Fruit fly (Drosophila melanogaster) whole organism, embryonic: ENCODE measurements around the gene CG43338.
A peak's percentile ranks its signal among the peaks of the same experiment; 100 is the strongest.

Experiments used
- Atf-2 ChIP-seq: fragments of 200-800 bp; sonication (Bioruptor generic); optimal IDR thresholded peaks from 2 replicates; lab custom pipeline; 2016; ENCODE audit warnings: missing biosample characterization, missing genetic modification characterization
- CG10543 ChIP-seq: fragments of 200-800 bp; sonication (Bioruptor generic); optimal IDR thresholded peaks from 3 replicates; lab custom pipeline; 2017; ENCODE audit warnings: missing biosample characterization, mild to moderate bottlenecking, missing genetic modification characterization, moderate library complexity
- CG11093 ChIP-seq: fragments of 200-800 bp; sonication (Bioruptor generic); IDR thresholded peaks from 3 replicates; pipeline ENCODE4 v1.3.6; 2022; ENCODE audit warnings: missing biosample characterization, missing genetic modification characterization
- CG11696 ChIP-seq: fragments of 200-800 bp; sonication (Bioruptor generic); IDR thresholded peaks from 2 replicates; pipeline ENCODE4 v1.3.6; 2022; ENCODE audit warnings: missing biosample characterization, missing genetic modification characterization
- CG12942 ChIP-seq: fragments of 200-800 bp; sonication (Bioruptor generic); optimal IDR thresholded peaks from 3 replicates; lab custom pipeline; 2016; ENCODE audit warnings: missing biosample characterization, missing genetic modification characterization
- CG13775 ChIP-seq: fragments of 200-800 bp; sonication (Bioruptor generic); optimal IDR thresholded peaks from 3 replicates; lab custom pipeline; 2017; ENCODE audit warnings: missing biosample characterization, mild to moderate bottlenecking, missing genetic modification characterization
- CG17612 ChIP-seq: fragments of 200-800 bp; sonication (Bioruptor generic); IDR thresholded peaks from 2 replicates; pipeline ENCODE4 v1.3.6; 2022; ENCODE audit warnings: missing biosample characterization, missing genetic modification characterization
- CG17829 ChIP-seq: fragments of 200-800 bp; optimal IDR thresholded peaks from 2 replicates; lab custom pipeline; 2019; ENCODE audit warnings: missing biosample characterization, mild to moderate bottlenecking, missing genetic modification characterization, moderate library complexity
- CG18619 ChIP-seq: fragments of 200-800 bp; sonication (Bioruptor generic); optimal IDR thresholded peaks from 3 replicates; lab custom pipeline; 2017; ENCODE audit warnings: missing biosample characterization, mild to moderate bottlenecking, missing genetic modification characterization
- CG2199 ChIP-seq: fragments of 200-800 bp; sonication (Bioruptor generic); IDR thresholded peaks from 3 replicates; pipeline ENCODE4 v1.3.6; 2022; ENCODE audit warnings: missing biosample characterization, missing genetic modification characterization
- CG31388 ChIP-seq: fragments of 200-800 bp; sonication (Bioruptor generic); optimal IDR thresholded peaks from 2 replicates; lab custom pipeline; 2016; ENCODE audit warnings: missing biosample characterization, missing genetic modification characterization
- CG3281 ChIP-seq: fragments of 200-800 bp; sonication (Bioruptor generic); optimal IDR thresholded peaks from 3 replicates; lab custom pipeline; 2017; ENCODE audit warnings: missing biosample characterization, mild to moderate bottlenecking, missing genetic modification characterization
- CG42726 ChIP-seq: fragments of 200-800 bp; sonication (Bioruptor generic); IDR thresholded peaks from 2 replicates; pipeline ENCODE4 v1.3.6; 2022; ENCODE audit warnings: missing biosample characterization, missing genetic modification characterization; ENCODE audit not compliant: partially characterized antibody
- CG4730 ChIP-seq: fragments of 200-800 bp; sonication (Bioruptor generic); IDR thresholded peaks from 2 replicates; pipeline ENCODE4 v1.3.6; 2022; ENCODE audit warnings: missing biosample characterization, missing genetic modification characterization
- CG4854 ChIP-seq: fragments of 200-800 bp; sonication (Bioruptor generic); optimal IDR thresholded peaks from 2 replicates; lab custom pipeline; 2016; ENCODE audit warnings: missing biosample characterization, missing genetic modification characterization, inconsistent platforms
- CG6254 ChIP-seq: fragments of 200-800 bp; sonication (Bioruptor generic); optimal IDR thresholded peaks from 3 replicates; lab custom pipeline; 2017; ENCODE audit warnings: mild to moderate bottlenecking, missing biosample characterization, missing genetic modification reagents, missing genetic modification characterization
- CG6683 ChIP-seq: fragments of 200-800 bp; sonication (Bioruptor generic); optimal IDR thresholded peaks from 2 replicates; lab custom pipeline; 2017; ENCODE audit warnings: missing biosample characterization, mild to moderate bottlenecking, missing genetic modification characterization, missing genetic modification reagents
- CG6765 ChIP-seq: fragments of 200-800 bp; sonication (Bioruptor generic); optimal IDR thresholded peaks from 3 replicates; lab custom pipeline; 2017; ENCODE audit warnings: missing biosample characterization, mild to moderate bottlenecking, missing genetic modification characterization
- CG7786 ChIP-seq: fragments of 200-800 bp; sonication (Bioruptor generic); optimal IDR thresholded peaks from 2 replicates; lab custom pipeline; 2016; ENCODE audit warnings: missing biosample characterization, missing genetic modification characterization
- CG8281 ChIP-seq: fragments of 200-800 bp; sonication (Bioruptor generic); optimal IDR thresholded peaks from 2 replicates; lab custom pipeline; 2018; ENCODE audit warnings: missing biosample characterization, mild to moderate bottlenecking, missing genetic modification characterization, moderate library complexity
- CG9437 ChIP-seq: fragments of 200-800 bp; sonication (Bioruptor generic); optimal IDR thresholded peaks from 2 replicates; lab custom pipeline; 2018; ENCODE audit warnings: missing biosample characterization, mild to moderate bottlenecking, missing genetic modification characterization
- Camta ChIP-seq: fragments of 200-800 bp; sonication (Bioruptor generic); optimal IDR thresholded peaks from 2 replicates; lab custom pipeline; 2016; ENCODE audit warnings: missing biosample characterization, missing genetic modification characterization
- CoRest ChIP-seq: fragments of 200-800 bp; sonication (Bioruptor generic); optimal IDR thresholded peaks from 3 replicates; lab custom pipeline; 2018; ENCODE audit warnings: missing biosample characterization, mild to moderate bottlenecking, missing genetic modification characterization, moderate library complexity
- Dip3 ChIP-seq: fragments of 200-800 bp; sonication (Bioruptor generic); optimal IDR thresholded peaks from 3 replicates; lab custom pipeline; 2016; ENCODE audit warnings: missing biosample characterization, missing genetic modification characterization
- E2f1 ChIP-seq: fragments of 200-800 bp; sonication (Bioruptor generic); IDR thresholded peaks from 2 replicates; pipeline ENCODE4 v1.3.6; 2022; ENCODE audit warnings: missing biosample characterization, missing genetic modification characterization
- Ets97D ChIP-seq: fragments of 200-800 bp; sonication (Bioruptor generic); optimal IDR thresholded peaks from 3 replicates; lab custom pipeline; 2016; ENCODE audit warnings: missing biosample characterization, missing genetic modification characterization
- Gsc ChIP-seq: fragments of 200-800 bp; sonication (Bioruptor generic); IDR thresholded peaks from 2 replicates; pipeline ENCODE4 v1.3.6; 2022; ENCODE audit warnings: missing biosample characterization, missing genetic modification characterization
- Hr3 ChIP-seq: fragments of 200-800 bp; sonication (Bioruptor generic); optimal IDR thresholded peaks from 3 replicates; lab custom pipeline; 2016; ENCODE audit warnings: missing biosample characterization, missing genetic modification characterization
- Hr39 ChIP-seq: fragments of >200 bp; optimal IDR thresholded peaks from 2 replicates; lab custom pipeline; 2017
- MESR4 ChIP-seq: fragments of 200-800 bp; sonication (Bioruptor generic); optimal IDR thresholded peaks from 2 replicates; lab custom pipeline; 2018; ENCODE audit warnings: missing biosample characterization, mild to moderate bottlenecking, missing genetic modification characterization, moderate library complexity
- Myb ChIP-seq: fragments of 200-800 bp; sonication (Bioruptor generic); optimal IDR thresholded peaks from 2 replicates; lab custom pipeline; 2016; ENCODE audit warnings: missing biosample characterization, missing genetic modification characterization
- NK7.1 ChIP-seq: fragments of 200-800 bp; sonication (Bioruptor generic); optimal IDR thresholded peaks from 3 replicates; lab custom pipeline; 2016; ENCODE audit warnings: missing biosample characterization, missing genetic modification characterization
- Neu2 ChIP-seq: fragments of 200-800 bp; sonication (Bioruptor generic); optimal IDR thresholded peaks from 3 replicates; lab custom pipeline; 2016; ENCODE audit warnings: missing biosample characterization, missing genetic modification characterization, borderline replicate concordance
- Pdp1 ChIP-seq, 2 experiments: fragments of 200-800 bp; sonication (Bioruptor generic); optimal IDR thresholded peaks; 3 replicates each; lab custom pipeline; 2016; ENCODE audit warnings: missing biosample characterization in 2 of 2, missing genetic modification characterization in 2 of 2, mild to moderate bottlenecking in 1 of 2, moderate library complexity in 1 of 2
- Sry-δ ChIP-seq: fragments of 200-800 bp; sonication (Bioruptor generic); optimal IDR thresholded peaks from 2 replicates; lab custom pipeline; 2016; ENCODE audit warnings: missing biosample characterization, missing genetic modification characterization
- Xrp1 ChIP-seq: fragments of 200-800 bp; sonication (Bioruptor generic); IDR thresholded peaks from 2 replicates; pipeline ENCODE4 v1.3.6; 2022; ENCODE audit warnings: missing biosample characterization, missing genetic modification characterization
- amos ChIP-seq: fragments of 200-800 bp; sonication (Bioruptor generic); IDR thresholded peaks from 2 replicates; pipeline ENCODE4 v1.3.6; 2022; ENCODE audit warnings: missing biosample characterization, missing genetic modification characterization; ENCODE audit not compliant: partially characterized antibody
- ase ChIP-seq: fragments of 200-800 bp; sonication (Bioruptor generic); IDR thresholded peaks from 3 replicates; pipeline ENCODE4 v1.3.6; 2022; ENCODE audit warnings: missing biosample characterization, missing genetic modification characterization
- ato ChIP-seq: fragments of 200-800 bp; sonication (Bioruptor generic); IDR thresholded peaks from 2 replicates; pipeline ENCODE4 v1.3.6; 2022; ENCODE audit warnings: missing biosample characterization, missing genetic modification characterization; ENCODE audit not compliant: partially characterized antibody
- hkb ChIP-seq, 2 experiments: fragments of 200-800 bp in 1 of 2; fragments of >200 bp in 1 of 2; sonication (Bioruptor generic) in 1 of 2; IDR thresholded peaks in 1 of 2; optimal IDR thresholded peaks in 1 of 2; 2 replicates each; pipeline versions ENCODE4 v1.3.6 to Lab custom; 2017 to 2022; ENCODE audit warnings: missing biosample characterization in 1 of 2, missing genetic modification characterization in 1 of 2
- insv ChIP-seq, 2 experiments: fragments of 200-800 bp; sonication (Bioruptor generic); optimal IDR thresholded peaks; 3 replicates each; lab custom pipeline; 2016 to 2018; ENCODE audit warnings: missing biosample characterization in 2 of 2, missing genetic modification characterization in 2 of 2
- lilli ChIP-seq: fragments of 200-800 bp; sonication (Bioruptor generic); optimal IDR thresholded peaks from 3 replicates; lab custom pipeline; 2016; ENCODE audit warnings: missing biosample characterization, missing genetic modification characterization
- lov ChIP-seq, 2 experiments: fragments of 200-800 bp in 1 of 2; fragments of >200 bp in 1 of 2; sonication (Bioruptor generic) in 1 of 2; IDR thresholded peaks in 1 of 2; optimal IDR thresholded peaks in 1 of 2; 2 replicates in 1 of 2; 3 replicates in 1 of 2; pipeline versions ENCODE4 v1.3.6 to Lab custom; 2017 to 2022; ENCODE audit warnings: missing biosample characterization in 1 of 2, missing genetic modification characterization in 1 of 2
- nom ChIP-seq: fragments of 200-800 bp; sonication (Bioruptor generic); optimal IDR thresholded peaks from 2 replicates; lab custom pipeline; 2017; ENCODE audit warnings: missing biosample characterization, missing genetic modification characterization, mild to moderate bottlenecking, moderate library complexity, missing genetic modification reagents
- psq ChIP-seq: fragments of 200-800 bp; sonication (Bioruptor generic); optimal IDR thresholded peaks from 2 replicates; lab custom pipeline; 2017; ENCODE audit warnings: missing biosample characterization, missing genetic modification characterization
- pzg ChIP-seq: fragments of 200-800 bp; sonication (Bioruptor generic); optimal IDR thresholded peaks from 3 replicates; lab custom pipeline; 2018; ENCODE audit warnings: missing biosample characterization, mild to moderate bottlenecking, missing genetic modification characterization, moderate library complexity
- salm ChIP-seq: fragments of 200-800 bp; sonication (Bioruptor generic); optimal IDR thresholded peaks from 2 replicates; lab custom pipeline; 2018; ENCODE audit warnings: missing biosample characterization, mild to moderate bottlenecking, missing genetic modification characterization
- sr ChIP-seq: fragments of 200-800 bp; sonication (Bioruptor generic); IDR thresholded peaks from 3 replicates; pipeline ENCODE4 v1.3.6; 2022; ENCODE audit warnings: missing biosample characterization, missing genetic modification characterization
- trh ChIP-seq: fragments of 200-800 bp; sonication (Bioruptor generic); optimal IDR thresholded peaks from 2 replicates; lab custom pipeline; 2016; ENCODE audit warnings: missing biosample characterization, missing genetic modification characterization
- unpg ChIP-seq: fragments of 200-800 bp; sonication (Bioruptor generic); optimal IDR thresholded peaks from 3 replicates; lab custom pipeline; 2018; ENCODE audit warnings: missing biosample characterization, mild to moderate bottlenecking, missing genetic modification characterization, moderate library complexity
- vvl ChIP-seq: fragments of 200-800 bp; sonication (Bioruptor generic); IDR thresholded peaks from 2 replicates; pipeline ENCODE4 v1.3.6; 2022; ENCODE audit warnings: missing biosample characterization, missing genetic modification characterization

Gene CG43338

DNA sequence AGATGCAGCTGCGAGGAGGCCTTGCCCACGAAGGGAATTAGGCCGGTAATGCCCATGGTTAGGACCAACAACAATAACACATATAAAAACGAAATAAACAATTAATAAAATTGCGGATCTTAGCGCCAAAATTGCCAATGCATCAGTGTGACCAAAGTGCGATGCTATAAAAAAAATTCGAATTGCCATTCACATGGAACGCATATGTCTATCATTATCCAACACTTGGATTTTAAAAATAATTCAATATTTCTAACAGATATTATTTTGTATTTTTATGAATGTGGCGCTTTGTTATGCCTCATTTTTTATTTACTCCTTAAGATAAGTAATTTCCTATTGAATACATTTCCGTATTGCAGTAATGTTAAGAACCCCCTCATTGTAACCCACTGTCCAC lies 10.9 kb upstream of the CG43338 start, which contains the start of gene tos (continued):
- TF ChIP-seq CG10543 (GFP tag; lab: Kevin White, UChicago) (no peak), CG13775 (GFP tag; lab: Kevin White, UChicago) (no peak), Atf-2 (GFP tag; lab: Kevin White, UChicago) (no peak), CG17829 (tag; lab: Kevin White, UChicago) (no peak), ato (no peak), psq (GFP tag; lab: Kevin White, UChicago) (no peak), CG3281 (GFP tag; lab: Kevin White, UChicago) (no peak), Camta (GFP tag; lab: Kevin White, UChicago) (no peak), amos (GFP tag; lab: Robert Waterston, UW) (peak; percentile 32; the same call in 1 of the 2 replicates), CG4854 (no peak), Myb (peak; percentile 83), CG9437 (no peak), CG6683 (GFP tag; lab: Kevin White, UChicago) (no peak), Gsc (GFP tag; lab: Robert Waterston, UW) (no peak), hkb (optimal IDR thresholded peaks at IDR 0.05; lab: Kevin White, UChicago) (no peak), hkb (GFP tag; IDR thresholded peaks at IDR 0.05; lab: Robert Waterston, UW) (no peak), Pdp1 (GFP tag; optimal IDR thresholded peaks at IDR 0.05; lab: Kevin White, UChicago) (no peak), Ets97D (GFP tag; lab: Kevin White, UChicago) (peak; percentile 55), CG7786 (GFP tag; lab: Kevin White, UChicago) (no peak), CG18619 (GFP tag; lab: Kevin White, UChicago) (no peak), CG17612 (no peak), CG8281 (tag; lab: Kevin White, UChicago) (no peak), CG12942 (no peak), lilli (peak; percentile 18), Sry-δ (no peak), CoRest (no peak), Neu2 (GFP tag; lab: Kevin White, UChicago) (no peak), CG6765 (no peak), ase (no peak), CG31388 (GFP tag; lab: Kevin White, UChicago) (no peak), unpg (GFP tag; lab: Kevin White, UChicago) (no peak), nom (GFP tag; lab: Kevin White, UChicago) (no peak), trh (no peak), CG11696 (no peak), pzg (GFP tag; lab: Kevin White, UChicago) (peak; percentile 78), NK7.1 (GFP tag; lab: Kevin White, UChicago) (no peak), vvl (GFP tag; lab: Robert Waterston, UW) (no peak), Dip3 (no peak), sr (no peak), CG6254 (GFP tag; lab: Kevin White, UChicago) (no peak), insv (GFP tag; optimal IDR thresholded peaks at IDR 0.05; lab: Kevin White, UChicago) (no peak), Hr39 (no peak), lov (optimal IDR thresholded peaks at IDR 0.05; lab: Kevin White, UChicago) (no peak), lov (GFP tag; IDR thresholded peaks at IDR 0.05; lab: Robert Waterston, UW) (no peak), MESR4 (GFP tag; lab: Kevin White, UChicago) (peak; percentile 21), Xrp1 (GFP tag; lab: Robert Waterston, UW) (no peak), salm (tag; lab: Kevin White, UChicago) (no peak), E2f1 (GFP tag; lab: Robert Waterston, UW) (peak; percentile 23; the same call in 1 of the 2 replicates), CG2199 (no peak), CG42726 (GFP tag; lab: Robert Waterston, UW) (no peak), CG11093 (GFP tag; lab: Robert Waterston, UW) (no peak), Hr3 (GFP tag; lab: Kevin White, UChicago) (no peak), CG4730 (GFP tag; lab: Robert Waterston, UW) (no peak)
